Worm (Caenorhabditis elegans) whole organism, L1 larva: ENCODE measurements around the gene ceh-18.

Experiments used
- C16A3.4 ChIP-seq: fragments of 150-350 bp; optimal IDR thresholded peaks from 2 replicates; lab custom pipeline; 2014; ENCODE audit warnings: missing biosample characterization, missing genetic modification characterization
- F16B12.6 ChIP-seq: fragments of 150-350 bp; optimal IDR thresholded peaks from 2 replicates; lab custom pipeline; 2014; ENCODE audit warnings: missing biosample characterization, missing genetic modification characterization
- Y116A8C.19 ChIP-seq: sonication (generic microtip); optimal IDR thresholded peaks from 2 replicates; lab custom pipeline; 2016; ENCODE audit warnings: missing compliant biosample characterization, missing genetic modification characterization, borderline replicate concordance
- aha-1 ChIP-seq: fragments of 150-350 bp; optimal IDR thresholded peaks from 2 replicates; lab custom pipeline; 2014; ENCODE audit warnings: missing biosample characterization, missing genetic modification characterization
- ama-1 ChIP-seq: fragments of 150-350 bp; optimal IDR thresholded peaks from 2 replicates; lab custom pipeline; 2014
- blmp-1 ChIP-seq: fragments of 150-350 bp; optimal IDR thresholded peaks from 2 replicates; lab custom pipeline; 2014; ENCODE audit warnings: missing biosample characterization, missing genetic modification characterization
- ceh-63 ChIP-seq: fragments of 200-800 bp; sonication (Bioruptor generic); optimal IDR thresholded peaks from 2 replicates; lab custom pipeline; 2018; ENCODE audit warnings: mild to moderate bottlenecking, missing genetic modification characterization, missing compliant biosample characterization
- ceh-82 ChIP-seq, 3 experiments: fragments of 150-350 bp in 1 of 3; sonication (generic microtip) in 2 of 3; optimal IDR thresholded peaks; 2 replicates each; lab custom pipeline; 2014 to 2017; ENCODE audit warnings: missing biosample characterization in 3 of 3, missing genetic modification characterization in 3 of 3
- ceh-88 ChIP-seq: fragments of 200-800 bp; sonication (Bioruptor generic); IDR thresholded peaks from 2 replicates; pipeline ENCODE4 v1.3.6; 2022; ENCODE audit warnings: missing genetic modification characterization, missing compliant biosample characterization
- ceh-90 ChIP-seq: sonication (generic microtip); optimal IDR thresholded peaks from 2 replicates; lab custom pipeline; 2016; ENCODE audit warnings: missing genetic modification characterization, missing compliant biosample characterization
- ces-1 ChIP-seq: fragments of 150-350 bp; optimal IDR thresholded peaks from 2 replicates; lab custom pipeline; 2014; ENCODE audit warnings: missing biosample characterization, missing genetic modification reagents, missing genetic modification characterization
- egl-27 ChIP-seq, 2 experiments: fragments of 150-350 bp in 1 of 2; sonication (generic microtip); optimal IDR thresholded peaks; 3 replicates each; lab custom pipeline; 2017 to 2018; ENCODE audit warnings: missing biosample characterization in 2 of 2, missing genetic modification characterization in 2 of 2, missing genetic modification reagents in 2 of 2
- elt-3 ChIP-seq, 6 experiments: fragments of 150-350 bp in 1 of 6; sonication (generic microtip); optimal IDR thresholded peaks; 2 replicates each; lab custom pipeline; 2017 to 2018; ENCODE audit warnings: missing biosample characterization in 6 of 6, missing genetic modification characterization in 6 of 6, inconsistent platforms in 1 of 6
- ets-5 ChIP-seq: fragments of 200-800 bp; sonication (Bioruptor generic); IDR thresholded peaks from 2 replicates; pipeline ENCODE4 v1.3.6; 2022; ENCODE audit warnings: missing genetic modification characterization, missing compliant biosample characterization
- fkh-10 ChIP-seq: sonication (generic microtip); optimal IDR thresholded peaks from 2 replicates; lab custom pipeline; 2017; ENCODE audit warnings: missing biosample characterization, missing genetic modification reagents, missing genetic modification characterization
- hlh-17 ChIP-seq: fragments of 200-800 bp; sonication (Bioruptor generic); optimal IDR thresholded peaks from 2 replicates; lab custom pipeline; 2018; ENCODE audit warnings: missing genetic modification characterization, mild to moderate bottlenecking, missing compliant biosample characterization, moderate library complexity, borderline replicate concordance
- hlh-4 ChIP-seq: sonication (generic microtip); optimal IDR thresholded peaks from 2 replicates; lab custom pipeline; 2016; ENCODE audit warnings: mild to moderate bottlenecking, missing genetic modification characterization, missing compliant biosample characterization
- hpl-2 ChIP-seq: fragments of 150-350 bp; optimal IDR thresholded peaks from 2 replicates; lab custom pipeline; 2014; ENCODE audit warnings: missing biosample characterization, missing genetic modification reagents, missing genetic modification characterization
- irx-1 ChIP-seq: sonication (generic microtip); optimal IDR thresholded peaks from 2 replicates; lab custom pipeline; 2016; ENCODE audit warnings: missing genetic modification characterization, missing compliant biosample characterization
- jun-1 ChIP-seq: fragments of 150-350 bp; optimal IDR thresholded peaks from 2 replicates; lab custom pipeline; 2014; ENCODE audit warnings: missing biosample characterization, missing genetic modification reagents, missing genetic modification characterization
- lin-14 ChIP-seq: fragments of 200-800 bp; sonication (Bioruptor generic); optimal IDR thresholded peaks from 2 replicates; lab custom pipeline; 2018; ENCODE audit warnings: mild to moderate bottlenecking, missing genetic modification characterization, moderate library complexity, missing compliant biosample characterization
- lin-35 ChIP-seq, 2 experiments: fragments of 150-350 bp; optimal IDR thresholded peaks; 2 replicates each; lab custom pipeline; 2014; ENCODE audit warnings: missing biosample characterization in 2 of 2, missing genetic modification characterization in 2 of 2, missing genetic modification reagents in 2 of 2
- lir-3 ChIP-seq: sonication (generic microtip); optimal IDR thresholded peaks from 2 replicates; lab custom pipeline; 2016; ENCODE audit warnings: mild to moderate bottlenecking, missing genetic modification characterization, moderate library complexity, missing compliant biosample characterization; ENCODE audit not compliant: poor library complexity
- nhr-11 ChIP-seq: fragments of 150-350 bp; optimal IDR thresholded peaks from 2 replicates; lab custom pipeline; 2014; ENCODE audit warnings: missing biosample characterization, missing genetic modification characterization
- nhr-20 ChIP-seq: sonication (generic microtip); optimal IDR thresholded peaks from 2 replicates; lab custom pipeline; 2016; ENCODE audit warnings: mild to moderate bottlenecking, missing genetic modification characterization, missing compliant biosample characterization
- nhr-90 ChIP-seq: sonication (generic microtip); optimal IDR thresholded peaks from 2 replicates; lab custom pipeline; 2016; ENCODE audit warnings: mild to moderate bottlenecking, missing genetic modification characterization, missing compliant biosample characterization; ENCODE audit not compliant: poor library complexity
- rnt-1 ChIP-seq: sonication (generic microtip); optimal IDR thresholded peaks from 2 replicates; lab custom pipeline; 2016; ENCODE audit warnings: mild to moderate bottlenecking, missing genetic modification characterization, moderate library complexity, missing compliant biosample characterization
- snpc-4 ChIP-seq: fragments of 150-350 bp; optimal IDR thresholded peaks from 2 replicates; lab custom pipeline; 2014; ENCODE audit warnings: missing biosample characterization, missing genetic modification characterization
- snu-23 ChIP-seq: sonication (generic microtip); optimal IDR thresholded peaks from 2 replicates; lab custom pipeline; 2016; ENCODE audit warnings: missing genetic modification characterization, missing compliant biosample characterization
- vab-15 ChIP-seq: sonication (generic microtip); optimal IDR thresholded peaks from 2 replicates; lab custom pipeline; 2017; ENCODE audit warnings: missing genotype, mild to moderate bottlenecking, missing genetic modification characterization, missing compliant biosample characterization
- zip-4 ChIP-seq: fragments of 200-800 bp; sonication (Bioruptor generic); optimal IDR thresholded peaks from 2 replicates; lab custom pipeline; 2018; ENCODE audit warnings: mild to moderate bottlenecking, missing genetic modification characterization, moderate library complexity, missing compliant biosample characterization
- ztf-11 ChIP-seq, 2 experiments: sonication (generic microtip); optimal IDR thresholded peaks; 2 replicates each; lab custom pipeline; 2016 to 2017; ENCODE audit warnings: missing genetic modification characterization in 2 of 2, missing biosample characterization in 1 of 2, missing compliant biosample characterization in 1 of 2
- ztf-4 ChIP-seq: fragments of 150-350 bp; optimal IDR thresholded peaks from 2 replicates; lab custom pipeline; 2014; ENCODE audit warnings: missing biosample characterization, missing genetic modification characterization

The ceh-18 gene

ce11 chrX:3887595-3887994, 30.0 kb upstream of the ceh-18 start:
- TF ChIP-seq ama-1 (no peak), ets-5 (GFP tag; lab: Robert Waterston, UW) (no peak), jun-1 (tag; lab: Kevin White, UChicago) (no peak), elt-3 (tag; optimal IDR thresholded peaks at IDR 0.05; lab: Kevin White, UChicago) (no peak), ztf-11 (tag; optimal IDR thresholded peaks at IDR 0.05; lab: Kevin White, UChicago) (no peak), hpl-2 (no peak), ceh-63 (GFP tag; lab: Kevin White, UChicago) (no peak), nhr-11 (tag; lab: Kevin White, UChicago) (no peak), nhr-90 (tag; lab: Kevin White, UChicago) (no peak), ztf-4 (tag; lab: Kevin White, UChicago) (no peak), ceh-88 (no peak), zip-4 (GFP tag; lab: Kevin White, UChicago) (no peak)
- TF ChIP-seq, all 84 proteins: peak for 0

ce11 chrX:3878233-3878632, 20.6 kb upstream of the ceh-18 start, which contains the start of gene F47F2.1:
TSS of gene F47F2.1 (plus strand) at chrX:3878533.
- no peak for TF ChIP-seq egl-27 (tag; optimal IDR thresholded peaks at IDR 0.05; lab: Kevin White, UChicago)
- TF ChIP-seq ceh-90 (tag; lab: Kevin White, UChicago), result no peak
- no peak for TF ChIP-seq snu-23 (GFP tag; lab: Kevin White, UChicago)
- TF ChIP-seq nhr-20 (tag; lab: Kevin White, UChicago), result no peak
- TF ChIP-seq aha-1 (tag; lab: Kevin White, UChicago), result no peak
- no peak for TF ChIP-seq ets-5 (GFP tag; lab: Robert Waterston, UW)
- TF ChIP-seq lir-3, result no peak
- no peak for TF ChIP-seq blmp-1 (tag; lab: Kevin White, UChicago)
- no peak for TF ChIP-seq rnt-1 (tag; lab: Kevin White, UChicago)
- no peak for TF ChIP-seq C16A3.4 (tag; lab: Kevin White, UChicago)
- no peak for TF ChIP-seq hlh-17 (GFP tag; lab: Kevin White, UChicago)
- TF ChIP-seq irx-1 (tag; lab: Kevin White, UChicago), result no peak
- no peak for TF ChIP-seq vab-15 (tag; lab: Kevin White, UChicago)
- TF ChIP-seq lin-35 (GFP tag; optimal IDR thresholded peaks at IDR 0.05; lab: Kevin White, UChicago), result no peak
- TF ChIP-seq snpc-4 (tag; lab: Kevin White, UChicago), result no peak

- peak; percentile 49 for TF ChIP-seq lin-14 (GFP tag; lab: Kevin White, UChicago)
- no peak for TF ChIP-seq F16B12.6 (tag; lab: Kevin White, UChicago)
- TF ChIP-seq fkh-10 (GFP tag; lab: Kevin White, UChicago), result peak; percentile 72
These were observed 18.1 kb upstream of the ceh-18 start for ce11 chrX:3875714-3876113.

- no peak for TF ChIP-seq F16B12.6 (tag; lab: Kevin White, UChicago)
- no peak for TF ChIP-seq ceh-82 (tag; optimal IDR thresholded peaks at IDR 0.05; lab: Kevin White, UChicago)
- TF ChIP-seq Y116A8C.19 (tag; lab: Kevin White, UChicago), result no peak
- TF ChIP-seq ces-1 (GFP tag; lab: Kevin White, UChicago), result no peak
- TF ChIP-seq hlh-4, result no peak
- TF ChIP-seq hlh-17 (GFP tag; lab: Kevin White, UChicago), result no peak
- no peak for TF ChIP-seq ztf-4 (tag; lab: Kevin White, UChicago)
These were observed 15.8 kb upstream of the ceh-18 start, which contains the start of gene lim-4 for ce11 chrX:3873445-3873844. TSS of gene lim-4 (minus strand) at chrX:3873545.

ce11 chrX:3871578-3872234, 14.1 kb upstream of the ceh-18 start:
- TF ChIP-seq lin-14 (GFP tag; lab: Kevin White, UChicago), result peak; percentile 44
- no peak for TF ChIP-seq rnt-1 (tag; lab: Kevin White, UChicago)
- peak; percentile 84 for TF ChIP-seq fkh-10 (GFP tag; lab: Kevin White, UChicago)
